Fruit fly (Drosophila melanogaster) whole organism, embryonic: Measurements from ENCODE around the gene CG11089.

Experiments
- Atf-2 ChIP-seq: fragments of 200-800 bp; sonication (Bioruptor generic); optimal IDR thresholded peaks from 2 replicates; lab custom pipeline; 2016; ENCODE audit warnings: missing biosample characterization, missing genetic modification characterization
- CG11398 ChIP-seq: fragments of 200-800 bp; sonication (Bioruptor generic); optimal IDR thresholded peaks from 2 replicates; lab custom pipeline; 2016; ENCODE audit warnings: missing biosample characterization, missing genetic modification characterization
- CG12769 ChIP-seq: fragments of 200-800 bp; sonication (Bioruptor generic); optimal IDR thresholded peaks from 2 replicates; lab custom pipeline; 2019; ENCODE audit warnings: missing biosample characterization, mild to moderate bottlenecking, missing genetic modification characterization, moderate library complexity
- CG13296 ChIP-seq: fragments of 200-800 bp; sonication (Bioruptor generic); optimal IDR thresholded peaks from 3 replicates; lab custom pipeline; 2018; ENCODE audit warnings: missing biosample characterization, mild to moderate bottlenecking, missing genetic modification characterization
- CG13424 ChIP-seq: fragments of 200-800 bp; sonication (Bioruptor generic); optimal IDR thresholded peaks from 2 replicates; lab custom pipeline; 2019; ENCODE audit warnings: missing biosample characterization, mild to moderate bottlenecking, missing genetic modification characterization, moderate library complexity
- CG14710 ChIP-seq: fragments of 200-800 bp; sonication (Bioruptor generic); optimal IDR thresholded peaks from 3 replicates; lab custom pipeline; 2019; ENCODE audit warnings: missing biosample characterization, mild to moderate bottlenecking, missing genetic modification characterization, moderate library complexity
- CG14965 ChIP-seq: fragments of 200-800 bp; sonication (Bioruptor generic); optimal IDR thresholded peaks from 2 replicates; lab custom pipeline; 2016; ENCODE audit warnings: missing biosample characterization, missing genetic modification characterization, borderline replicate concordance
- CG1529 ChIP-seq: fragments of 200-800 bp; sonication (Bioruptor generic); optimal IDR thresholded peaks from 3 replicates; lab custom pipeline; 2018; ENCODE audit warnings: missing biosample characterization, missing genetic modification characterization
- CG17361 ChIP-seq: fragments of 200-800 bp; sonication (Bioruptor generic); IDR thresholded peaks from 3 replicates; pipeline ENCODE4 v1.3.6; 2022; ENCODE audit warnings: missing biosample characterization, missing genetic modification characterization
- CG18262 ChIP-seq: fragments of 200-800 bp; optimal IDR thresholded peaks from 3 replicates; lab custom pipeline; 2019; ENCODE audit warnings: missing biosample characterization, mild to moderate bottlenecking, missing genetic modification characterization, moderate library complexity
- CG2199 ChIP-seq: fragments of 200-800 bp; sonication (Bioruptor generic); IDR thresholded peaks from 3 replicates; pipeline ENCODE4 v1.3.6; 2022; ENCODE audit warnings: missing biosample characterization, missing genetic modification characterization
- CG2678 ChIP-seq: fragments of 200-800 bp; sonication (Bioruptor generic); optimal IDR thresholded peaks from 3 replicates; lab custom pipeline; 2019; ENCODE audit warnings: missing biosample characterization, mild to moderate bottlenecking, missing genetic modification characterization, moderate library complexity
- CG2712 ChIP-seq: fragments of 200-800 bp; optimal IDR thresholded peaks from 3 replicates; lab custom pipeline; 2019; ENCODE audit warnings: missing biosample characterization, mild to moderate bottlenecking, missing genetic modification characterization, moderate library complexity
- CG31365 ChIP-seq: fragments of 200-800 bp; sonication (Bioruptor generic); optimal IDR thresholded peaks from 2 replicates; lab custom pipeline; 2018; ENCODE audit warnings: missing biosample characterization, mild to moderate bottlenecking, missing genetic modification characterization
- CG32772 ChIP-seq: fragments of 200-800 bp; sonication (Bioruptor generic); IDR thresholded peaks from 2 replicates; pipeline ENCODE4 v1.3.6; 2022; ENCODE audit warnings: missing biosample characterization, missing genetic modification characterization
- CG34376 ChIP-seq: fragments of 200-800 bp; sonication (Bioruptor generic); optimal IDR thresholded peaks from 2 replicates; lab custom pipeline; 2018; ENCODE audit warnings: missing biosample characterization, mild to moderate bottlenecking, missing genetic modification characterization
- CG3847 ChIP-seq: fragments of 200-800 bp; sonication (Bioruptor generic); IDR thresholded peaks from 2 replicates; pipeline ENCODE4 v1.3.6; 2022; ENCODE audit warnings: missing biosample characterization, missing genetic modification characterization
- CG6854 ChIP-seq: fragments of 200-800 bp; sonication (Bioruptor generic); optimal IDR thresholded peaks from 3 replicates; lab custom pipeline; 2017; ENCODE audit warnings: missing biosample characterization, mild to moderate bottlenecking, missing genetic modification characterization
- CG7372 ChIP-seq: fragments of 200-800 bp; sonication (Bioruptor generic); IDR thresholded peaks from 2 replicates; pipeline ENCODE4 v1.3.6; 2022; ENCODE audit warnings: missing biosample characterization, missing genetic modification characterization
- Camta ChIP-seq: fragments of 200-800 bp; sonication (Bioruptor generic); optimal IDR thresholded peaks from 2 replicates; lab custom pipeline; 2016; ENCODE audit warnings: missing biosample characterization, missing genetic modification characterization
- Dad ChIP-seq: fragments of 200-800 bp; sonication (Bioruptor generic); optimal IDR thresholded peaks from 3 replicates; lab custom pipeline; 2016; ENCODE audit warnings: missing biosample characterization, missing genetic modification characterization
- Doc2 ChIP-seq: fragments of 200-800 bp; sonication (Bioruptor generic); IDR thresholded peaks from 2 replicates; pipeline ENCODE4 v1.3.6; 2022; ENCODE audit warnings: missing biosample characterization, missing genetic modification characterization
- Drgx ChIP-seq: fragments of 200-800 bp; sonication (Bioruptor generic); IDR thresholded peaks from 2 replicates; pipeline ENCODE4 v1.3.6; 2022; ENCODE audit warnings: missing biosample characterization, missing genetic modification characterization
- ERR ChIP-seq: fragments of 200-800 bp; sonication (Bioruptor generic); optimal IDR thresholded peaks from 2 replicates; lab custom pipeline; 2016; ENCODE audit warnings: missing biosample characterization, missing genetic modification characterization
- H15 ChIP-seq: fragments of 200-800 bp; sonication (Bioruptor generic); IDR thresholded peaks from 3 replicates; pipeline ENCODE4 v1.3.6; 2022; ENCODE audit warnings: missing biosample characterization, missing genetic modification characterization
- Kr ChIP-seq: fragments of 200-800 bp; sonication (Bioruptor generic); optimal IDR thresholded peaks from 2 replicates; lab custom pipeline; 2017; ENCODE audit warnings: missing biosample characterization, mild to moderate bottlenecking, missing genetic modification characterization
- MBD-R2 ChIP-seq: fragments of 200-800 bp; sonication (Bioruptor generic); IDR thresholded peaks from 2 replicates; pipeline ENCODE4 v1.3.6; 2022; ENCODE audit warnings: missing biosample characterization, missing genetic modification characterization
- Meics ChIP-seq: fragments of 200-800 bp; sonication (Bioruptor generic); optimal IDR thresholded peaks from 2 replicates; lab custom pipeline; 2017; ENCODE audit warnings: missing biosample characterization, mild to moderate bottlenecking, missing genetic modification characterization
- Mrtf ChIP-seq: fragments of 200-800 bp; sonication (Bioruptor generic); IDR thresholded peaks from 3 replicates; pipeline ENCODE4 v1.3.6; 2022; ENCODE audit warnings: missing biosample characterization, missing genetic modification characterization
- Neu2 ChIP-seq: fragments of 200-800 bp; sonication (Bioruptor generic); optimal IDR thresholded peaks from 3 replicates; lab custom pipeline; 2016; ENCODE audit warnings: missing biosample characterization, missing genetic modification characterization, borderline replicate concordance
- Oli ChIP-seq: fragments of 200-800 bp; sonication (Bioruptor generic); optimal IDR thresholded peaks from 2 replicates; lab custom pipeline; 2018; ENCODE audit warnings: missing biosample characterization, mild to moderate bottlenecking, missing genetic modification characterization, moderate library complexity
- Poxn ChIP-seq: fragments of 200-800 bp; sonication (Bioruptor generic); IDR thresholded peaks from 2 replicates; pipeline ENCODE4 v1.3.6; 2022; ENCODE audit warnings: missing biosample characterization, missing genetic modification characterization
- TFAM ChIP-seq: fragments of 200-800 bp; sonication (Bioruptor generic); optimal IDR thresholded peaks from 2 replicates; lab custom pipeline; 2017; ENCODE audit warnings: missing biosample characterization, missing genetic modification characterization, inconsistent platforms
- ab ChIP-seq: fragments of 200-800 bp; sonication (Bioruptor generic); optimal IDR thresholded peaks from 2 replicates; lab custom pipeline; 2016; ENCODE audit warnings: missing biosample characterization, missing genetic modification characterization
- al ChIP-seq: fragments of 200-800 bp; sonication (Bioruptor generic); IDR thresholded peaks from 2 replicates; pipeline ENCODE4 v1.3.6; 2022; ENCODE audit warnings: missing biosample characterization, missing genetic modification characterization
- ara ChIP-seq: fragments of 200-800 bp; sonication (Bioruptor generic); IDR thresholded peaks from 2 replicates; pipeline ENCODE4 v1.3.6; 2022; ENCODE audit warnings: missing biosample characterization, missing genetic modification characterization
- bsh ChIP-seq, 2 experiments: fragments of 200-800 bp; sonication (Bioruptor generic); optimal IDR thresholded peaks; 2 replicates each; lab custom pipeline; 2017 to 2018; ENCODE audit warnings: mild to moderate bottlenecking in 2 of 2, missing biosample characterization in 2 of 2, missing genetic modification characterization in 2 of 2, moderate library complexity in 1 of 2
- cwo ChIP-seq: fragments of 200-800 bp; sonication (Bioruptor generic); optimal IDR thresholded peaks from 3 replicates; lab custom pipeline; 2017; ENCODE audit warnings: missing biosample characterization, missing genetic modification characterization, mild to moderate bottlenecking, moderate library complexity, missing genetic modification reagents
- dysf ChIP-seq: fragments of 200-800 bp; sonication (Bioruptor generic); IDR thresholded peaks from 3 replicates; pipeline ENCODE4 v1.3.6; 2022; ENCODE audit warnings: missing biosample characterization, missing genetic modification characterization
- h ChIP-seq: fragments of >200 bp; optimal IDR thresholded peaks from 2 replicates; lab custom pipeline; 2017
- lab ChIP-seq: fragments of 200-800 bp; sonication (Bioruptor generic); optimal IDR thresholded peaks from 3 replicates; lab custom pipeline; 2017; ENCODE audit warnings: missing biosample characterization, missing genetic modification characterization, mild to moderate bottlenecking, moderate library complexity, missing genetic modification reagents
- p53 ChIP-seq: fragments of 200-800 bp; sonication (Bioruptor generic); optimal IDR thresholded peaks from 2 replicates; lab custom pipeline; 2016; ENCODE audit warnings: missing biosample characterization, missing genetic modification characterization
- phol ChIP-seq: fragments of 200-800 bp; sonication (Bioruptor generic); optimal IDR thresholded peaks from 3 replicates; lab custom pipeline; 2018; ENCODE audit warnings: missing biosample characterization, mild to moderate bottlenecking, missing genetic modification characterization, moderate library complexity
- prd ChIP-seq, 3 experiments: fragments of >200 bp in 2 of 3; fragments of 200-800 bp in 1 of 3; sonication (Bioruptor generic) in 1 of 3; optimal IDR thresholded peaks in 2 of 3; IDR thresholded peaks in 1 of 3; 2 replicates in 2 of 3; 3 replicates in 1 of 3; pipeline versions ENCODE4 v1.3.6 to Lab custom; 2017 to 2022; ENCODE audit warnings: missing biosample characterization in 1 of 3, missing genetic modification characterization in 1 of 3
- run ChIP-seq: fragments of 200-800 bp; sonication (Bioruptor generic); optimal IDR thresholded peaks from 3 replicates; lab custom pipeline; 2018; ENCODE audit warnings: missing biosample characterization, mild to moderate bottlenecking, missing genetic modification characterization
- slbo ChIP-seq: fragments of 200-800 bp; sonication (Bioruptor generic); IDR thresholded peaks from 2 replicates; pipeline ENCODE4 v1.3.6; 2022; ENCODE audit warnings: missing biosample characterization, missing genetic modification characterization
- tgo ChIP-seq: fragments of 200-800 bp; sonication (Bioruptor generic); IDR thresholded peaks from 3 replicates; pipeline ENCODE4 v1.3.6; 2022; ENCODE audit warnings: missing biosample characterization, missing genetic modification characterization
- tio ChIP-seq: fragments of 200-800 bp; sonication (Bioruptor generic); optimal IDR thresholded peaks from 2 replicates; lab custom pipeline; 2017; ENCODE audit warnings: missing biosample characterization, missing genetic modification characterization, inconsistent platforms
- vfl ChIP-seq: fragments of 200-800 bp; sonication (Bioruptor generic); optimal IDR thresholded peaks from 2 replicates; lab custom pipeline; 2016; ENCODE audit warnings: missing biosample characterization, missing genetic modification characterization
- wdn ChIP-seq: fragments of 200-800 bp; sonication (Bioruptor generic); IDR thresholded peaks from 2 replicates; pipeline ENCODE4 v1.3.6; 2022; ENCODE audit warnings: missing biosample characterization, missing genetic modification characterization

The CG11089 gene

dm6 chr3R:24889303-24889892 lies 12.6 kb downstream of the CG11089 start (continued):
- TF ChIP-seq CG13424 (tag; lab: Kevin White, UChicago) (no peak), cwo (GFP tag; lab: Kevin White, UChicago) (peak; percentile 78), Dad (GFP tag; lab: Kevin White, UChicago) (no peak), CG7372 (no peak), CG14965 (GFP tag; lab: Kevin White, UChicago) (no peak), CG11398 (GFP tag; lab: Kevin White, UChicago) (no peak), Neu2 (GFP tag; lab: Kevin White, UChicago) (no peak), ERR (no peak), CG13296 (GFP tag; lab: Kevin White, UChicago) (no peak), CG2712 (tag; lab: Kevin White, UChicago) (no peak), lab (GFP tag; lab: Kevin White, UChicago) (no peak), prd (optimal IDR thresholded peaks at IDR 0.05; lab: Kevin White, UChicago) (no peak), prd (GFP tag; IDR thresholded peaks at IDR 0.05; lab: Robert Waterston, UW) (no peak), ara (GFP tag; lab: Robert Waterston, UW) (no peak), H15 (GFP tag; lab: Robert Waterston, UW) (no peak), CG32772 (no peak), MBD-R2 (GFP tag; lab: Robert Waterston, UW) (no peak)
- TF ChIP-seq, all 482 proteins: peak for 12

- TF ChIP-seq Doc2 (no peak), CG6854 (GFP tag; lab: Kevin White, UChicago) (no peak), run (no peak), CG2199 (no peak), Kr (GFP tag; lab: Kevin White, UChicago) (no peak), Camta (GFP tag; lab: Kevin White, UChicago) (no peak), al (GFP tag; lab: Robert Waterston, UW) (no peak), CG17361 (GFP tag; lab: Robert Waterston, UW) (no peak), CG14710 (tag; lab: Kevin White, UChicago) (no peak), CG31365 (tag; lab: Kevin White, UChicago) (no peak), CG12769 (no peak), Oli (tag; lab: Kevin White, UChicago) (no peak), vfl (GFP tag; lab: Kevin White, UChicago) (no peak), CG34376 (GFP tag; lab: Kevin White, UChicago) (no peak), Meics (GFP tag; lab: Kevin White, UChicago) (no peak), Atf-2 (no peak), wdn (GFP tag; lab: Robert Waterston, UW) (no peak)
Measured at dm6 chr3R:24890217-24890616, 13.4 kb downstream of the CG11089 start.

- TF ChIP-seq ab (GFP tag; lab: Kevin White, UChicago): no peak
- peak in 1 of 2 experiments; percentile 10 for TF ChIP-seq bsh (GFP tag; optimal IDR thresholded peaks at IDR 0.05; lab: Kevin White, UChicago)
- TF ChIP-seq tgo: peak; percentile 26; the same call in 1 of the 3 replicates
- TF ChIP-seq dysf (GFP tag; lab: Robert Waterston, UW): 0 out of 3 replicates have a peak, but pooled peaks have one; percentile 38
- TF ChIP-seq CG3847 (GFP tag; lab: Robert Waterston, UW): 0 out of 2 replicates have a peak, but pooled peaks have one; percentile 16
- TF ChIP-seq CG18262 (tag; lab: Kevin White, UChicago): peak; percentile 15
- TF ChIP-seq CG12769: peak; percentile 12
- peak; percentile 30; the same call in 1 of the 2 replicates for TF ChIP-seq Drgx (GFP tag; lab: Robert Waterston, UW)
- TF ChIP-seq CG2678 (tag; lab: Kevin White, UChicago): peak; percentile 26
- TF ChIP-seq Poxn (GFP tag; lab: Robert Waterston, UW): no peak
- TF ChIP-seq TFAM (GFP tag; lab: Kevin White, UChicago): no peak
- TF ChIP-seq CG1529 (GFP tag; lab: Kevin White, UChicago): no peak
- no peak for TF ChIP-seq p53 (GFP tag; lab: Kevin White, UChicago)
- TF ChIP-seq slbo: no peak
- TF ChIP-seq h (lab: Kevin White, UChicago): no peak
- TF ChIP-seq phol (tag; lab: Kevin White, UChicago): peak; percentile 14
- TF ChIP-seq Mrtf (GFP tag; lab: Robert Waterston, UW): no peak
- no peak for TF ChIP-seq tio (GFP tag; lab: Kevin White, UChicago)
Measured at dm6 chr3R:24890919-24891318, 14.1 kb downstream of the CG11089 start.
